Worm (Caenorhabditis elegans) whole organism, young adult: ENCODE measurements around the gene rps-2.
A peak's percentile ranks its signal among the peaks of the same experiment; 100 is the strongest.
"Not testable (repeated sequence)": the region's sequence is repeated elsewhere in the genome, so short reads cannot be mapped to it uniquely, and the experiment has no call there.

Source experiments
- C06A6.2 ChIP-seq: fragments of 200-800 bp; sonication (Bioruptor generic); conservative IDR thresholded peaks from 2 replicates; pipeline ENCODE4 v1.3.6; 2022; ENCODE audit warnings: missing genetic modification characterization, missing compliant biosample characterization
- F22D6.2 ChIP-seq: sonication (generic microtip); optimal IDR thresholded peaks from 2 replicates; lab custom pipeline; 2016; ENCODE audit warnings: mild to moderate bottlenecking, missing genetic modification characterization, missing compliant biosample characterization
- F33H1.4 ChIP-seq: fragments of 200-800 bp; sonication (Bioruptor generic); IDR thresholded peaks from 2 replicates; pipeline ENCODE4 v1.3.6; 2022; ENCODE audit warnings: missing genetic modification reagents, missing genetic modification characterization, missing compliant biosample characterization
- T07F8.4 ChIP-seq: sonication (generic microtip); optimal IDR thresholded peaks from 2 replicates; lab custom pipeline; 2016; ENCODE audit warnings: mild to moderate bottlenecking, missing genetic modification characterization, moderate library complexity, missing compliant biosample characterization
- aptf-2 ChIP-seq: fragments of 200-800 bp; sonication (Bioruptor generic); conservative IDR thresholded peaks from 2 replicates; pipeline ENCODE4 v1.3.6; 2022; ENCODE audit warnings: missing genetic modification reagents, missing genetic modification characterization, missing compliant biosample characterization
- attf-3 ChIP-seq: fragments of 200-800 bp; sonication (Bioruptor generic); conservative IDR thresholded peaks from 2 replicates; pipeline ENCODE4 v1.3.6; 2022; ENCODE audit warnings: missing genetic modification reagents, missing genetic modification characterization, missing compliant biosample characterization
- attf-5 ChIP-seq: fragments of 200-800 bp; sonication (Bioruptor generic); optimal IDR thresholded peaks from 2 replicates; lab custom pipeline; 2018; ENCODE audit warnings: mild to moderate bottlenecking, missing genetic modification characterization, missing compliant biosample characterization
- bed-1 ChIP-seq: fragments of 200-800 bp; sonication (Bioruptor generic); IDR thresholded peaks from 2 replicates; pipeline ENCODE4 v1.3.6; 2022; ENCODE audit warnings: missing genetic modification reagents, missing genetic modification characterization, missing compliant biosample characterization
- bed-2 ChIP-seq: fragments of 200-800 bp; sonication (Bioruptor generic); IDR thresholded peaks from 2 replicates; pipeline ENCODE4 v1.3.6; 2022; ENCODE audit warnings: missing genetic modification reagents, missing genetic modification characterization, missing compliant biosample characterization
- cebp-1 ChIP-seq, 2 experiments: fragments of 200-800 bp in 1 of 2; sonication (Bioruptor generic) in 1 of 2; sonication (generic microtip) in 1 of 2; IDR thresholded peaks in 1 of 2; optimal IDR thresholded peaks in 1 of 2; 2 replicates each; pipeline versions ENCODE4 v1.3.6 to Lab custom; 2017 to 2022; ENCODE audit warnings: missing compliant biosample characterization in 2 of 2, missing genetic modification characterization in 2 of 2, mild to moderate bottlenecking in 1 of 2, missing genetic modification reagents in 1 of 2, moderate library complexity in 1 of 2
- cebp-2 ChIP-seq: fragments of 200-800 bp; sonication (Bioruptor generic); IDR thresholded peaks from 2 replicates; pipeline ENCODE4 v1.3.6; 2022; ENCODE audit warnings: missing genetic modification characterization, missing compliant biosample characterization
- ceh-58 ChIP-seq: fragments of 200-800 bp; sonication (Bioruptor generic); IDR thresholded peaks from 2 replicates; pipeline ENCODE4 v1.3.6; 2022; ENCODE audit warnings: missing genetic modification characterization, missing compliant biosample characterization
- ceh-79 ChIP-seq: sonication (generic microtip); optimal IDR thresholded peaks from 2 replicates; lab custom pipeline; 2017; ENCODE audit warnings: mild to moderate bottlenecking, missing genetic modification characterization, missing compliant biosample characterization
- dox-1 ChIP-seq: fragments of 200-800 bp; sonication (Bioruptor generic); IDR thresholded peaks from 2 replicates; pipeline ENCODE4 v1.3.6; 2022; ENCODE audit warnings: missing genetic modification reagents, missing genetic modification characterization, missing compliant biosample characterization
- egl-18 ChIP-seq: fragments of 200-800 bp; sonication (Bioruptor generic); IDR thresholded peaks from 2 replicates; pipeline ENCODE4 v1.3.6; 2022; ENCODE audit warnings: missing genetic modification reagents, missing genetic modification characterization, missing compliant biosample characterization
- egrh-3 ChIP-seq: fragments of 200-800 bp; sonication (Bioruptor generic); IDR thresholded peaks from 2 replicates; pipeline ENCODE4 v1.3.6; 2022; ENCODE audit warnings: missing genetic modification reagents, missing genetic modification characterization, missing compliant biosample characterization
- fkh-3 ChIP-seq: sonication (generic microtip); optimal IDR thresholded peaks from 2 replicates; lab custom pipeline; 2016; ENCODE audit warnings: mild to moderate bottlenecking, missing genetic modification characterization, missing compliant biosample characterization
- him-1 ChIP-seq: sonication (generic microtip); optimal IDR thresholded peaks from 2 replicates; lab custom pipeline; 2016; ENCODE audit warnings: missing genotype, missing genetic modification reagents, missing genetic modification characterization, missing compliant biosample characterization
- hlh-26 ChIP-seq: fragments of 200-800 bp; sonication (Bioruptor generic); conservative IDR thresholded peaks from 2 replicates; pipeline ENCODE4 v1.3.6; 2022; ENCODE audit warnings: missing genetic modification reagents, missing genetic modification characterization, missing compliant biosample characterization
- hmg-1.2 ChIP-seq: fragments of 200-800 bp; sonication (Bioruptor generic); IDR thresholded peaks from 2 replicates; pipeline ENCODE4 v1.3.6; 2022; ENCODE audit warnings: missing genetic modification reagents, missing genetic modification characterization, missing compliant biosample characterization
- hrde-1 ChIP-seq: sonication (generic microtip); optimal IDR thresholded peaks from 2 replicates; lab custom pipeline; 2016; ENCODE audit warnings: missing genetic modification characterization, mild to moderate bottlenecking, missing compliant biosample characterization, moderate library complexity, missing genotype, missing genetic modification reagents, borderline replicate concordance
- lin-26 ChIP-seq: fragments of 200-800 bp; sonication (Bioruptor generic); IDR thresholded peaks from 2 replicates; pipeline ENCODE4 v1.3.6; 2022; ENCODE audit warnings: missing genetic modification reagents, missing genetic modification characterization, missing compliant biosample characterization
- lin-35 ChIP-seq, 3 experiments: fragments of 150-350 bp in 2 of 3; sonication (generic microtip) in 1 of 3; optimal IDR thresholded peaks; 2 replicates each; lab custom pipeline; 2014 to 2018; ENCODE audit warnings: missing biosample characterization in 3 of 3, missing genetic modification characterization in 3 of 3, missing genetic modification reagents in 3 of 3
- lsl-1 ChIP-seq: fragments of 200-800 bp; sonication (Bioruptor generic); optimal IDR thresholded peaks from 2 replicates; lab custom pipeline; 2018; ENCODE audit warnings: mild to moderate bottlenecking, missing genetic modification characterization, moderate library complexity, missing compliant biosample characterization
- madf-10 ChIP-seq: sonication (generic microtip); optimal IDR thresholded peaks from 2 replicates; lab custom pipeline; 2016; ENCODE audit warnings: mild to moderate bottlenecking, missing genetic modification characterization, missing compliant biosample characterization
- madf-6 ChIP-seq: fragments of 200-800 bp; sonication (Bioruptor generic); IDR thresholded peaks from 2 replicates; pipeline ENCODE4 v1.3.6; 2022; ENCODE audit warnings: missing genetic modification reagents, missing genetic modification characterization, missing compliant biosample characterization
- mcd-1 ChIP-seq: fragments of 200-800 bp; sonication (Bioruptor generic); IDR thresholded peaks from 2 replicates; pipeline ENCODE4 v1.3.6; 2022; ENCODE audit warnings: missing genetic modification reagents, missing genetic modification characterization, missing compliant biosample characterization
- mxl-1 ChIP-seq: sonication (generic microtip); optimal IDR thresholded peaks from 2 replicates; lab custom pipeline; 2016; ENCODE audit warnings: missing genetic modification characterization, missing compliant biosample characterization
- nfyb-1 ChIP-seq: fragments of 200-800 bp; sonication (Bioruptor generic); IDR thresholded peaks from 2 replicates; pipeline ENCODE4 v1.3.6; 2022; ENCODE audit warnings: missing genetic modification reagents, missing genetic modification characterization, missing compliant biosample characterization
- nhr-179 ChIP-seq: sonication (generic microtip); optimal IDR thresholded peaks from 2 replicates; lab custom pipeline; 2016; ENCODE audit warnings: mild to moderate bottlenecking, missing genetic modification characterization, missing compliant biosample characterization
- nhr-27 ChIP-seq: fragments of 200-800 bp; sonication (Bioruptor generic); optimal IDR thresholded peaks from 2 replicates; lab custom pipeline; 2018; ENCODE audit warnings: mild to moderate bottlenecking, missing genetic modification characterization, moderate library complexity, missing compliant biosample characterization
- rcor-1 ChIP-seq: fragments of 200-800 bp; sonication (Bioruptor generic); IDR thresholded peaks from 2 replicates; pipeline ENCODE4 v1.3.6; 2022; ENCODE audit warnings: missing genetic modification reagents, missing genetic modification characterization, missing compliant biosample characterization
- repo-1 ChIP-seq: sonication (generic microtip); optimal IDR thresholded peaks from 2 replicates; lab custom pipeline; 2017; ENCODE audit warnings: mild to moderate bottlenecking, missing genetic modification characterization, missing compliant biosample characterization
- snpc-4 ChIP-seq, 5 experiments: fragments of 150-350 bp in 1 of 5; sonication (generic microtip) in 4 of 5; optimal IDR thresholded peaks; 2 replicates each; lab custom pipeline; 2014 to 2018; ENCODE audit warnings: missing genetic modification characterization in 5 of 5, missing biosample characterization in 3 of 5, antibody characterized with exemption in 2 of 5, mild to moderate bottlenecking in 2 of 5, missing compliant biosample characterization in 2 of 5, missing genotype in 2 of 5, moderate library complexity in 2 of 5, missing genetic modification reagents in 1 of 5
- somi-1 ChIP-seq: fragments of 200-800 bp; sonication (Bioruptor generic); optimal IDR thresholded peaks from 2 replicates; lab custom pipeline; 2018; ENCODE audit warnings: mild to moderate bottlenecking, missing genetic modification characterization, missing compliant biosample characterization
- unc-62 ChIP-seq: fragments of 150-350 bp; optimal IDR thresholded peaks from 2 replicates; lab custom pipeline; 2014; ENCODE audit warnings: missing biosample characterization, missing genetic modification reagents, missing genetic modification characterization
- zfh-2 ChIP-seq: fragments of 200-800 bp; sonication (Bioruptor generic); conservative IDR thresholded peaks from 2 replicates; pipeline ENCODE4 v1.3.6; 2022; ENCODE audit warnings: missing genetic modification reagents, missing genetic modification characterization, missing compliant biosample characterization
- zim-3 ChIP-seq: sonication (generic microtip); optimal IDR thresholded peaks from 2 replicates; lab custom pipeline; 2017; ENCODE audit warnings: mild to moderate bottlenecking, missing genetic modification characterization, moderate library complexity, missing compliant biosample characterization
- ztf-25 ChIP-seq: fragments of 200-800 bp; sonication (Bioruptor generic); IDR thresholded peaks from 2 replicates; pipeline ENCODE4 v1.3.6; 2022; ENCODE audit warnings: missing genetic modification reagents, missing genetic modification characterization, missing compliant biosample characterization
- ztf-6 ChIP-seq: fragments of 200-800 bp; sonication (Bioruptor generic); IDR thresholded peaks from 2 replicates; pipeline ENCODE4 v1.3.6; 2022; ENCODE audit warnings: missing genetic modification reagents, missing genetic modification characterization, missing compliant biosample characterization

The rps-2 gene

ce11 chrIV:7957504-7957903, 31.3 kb upstream of the rps-2 start, which contains the start of gene frpr-10:
frpr-10 (plus strand) TSS chrIV:7957804.
- 0 out of 2 replicates have a peak, but pooled peaks have one; percentile 20 for TF ChIP-seq zfh-2
- TF ChIP-seq mxl-1 (tag; lab: Kevin White, UChicago) = no peak

ce11 chrIV:7956643-7957317, 30.6 kb upstream of the rps-2 start, which contains the start of gene csr-1:
csr-1 (plus strand) TSS chrIV:7957267.
- no peak for TF ChIP-seq nhr-27
- TF ChIP-seq snpc-4 (GFP tag; optimal IDR thresholded peaks at IDR 0.05; lab: Kevin White, UChicago) = no peak
- no peak for TF ChIP-seq snpc-4 (tag; optimal IDR thresholded peaks at IDR 0.05; lab: Kevin White, UChicago)
- no peak for TF ChIP-seq him-1 (tag; lab: Kevin White, UChicago)
- TF ChIP-seq lin-35 (GFP tag; optimal IDR thresholded peaks at IDR 0.05; lab: Kevin White, UChicago) = no peak
- no peak for TF ChIP-seq ceh-79 (tag; lab: Kevin White, UChicago)
- no peak for TF ChIP-seq unc-62 (GFP tag; lab: Kevin White, UChicago)
- no peak for TF ChIP-seq ceh-58 (GFP tag; lab: Robert Waterston, UW)
- no peak for TF ChIP-seq fkh-3 (tag; lab: Kevin White, UChicago)

ce11 chrIV:7955849-7956248, 29.7 kb upstream of the rps-2 start, which contains the start of gene ceh-19:
ceh-19 (minus strand) TSS chrIV:7955949.
- no peak for TF ChIP-seq egl-18 (GFP tag; lab: Robert Waterston, UW)
- TF ChIP-seq T07F8.4 (tag; lab: Kevin White, UChicago) = no peak
- TF ChIP-seq repo-1 (tag; lab: Kevin White, UChicago) = no peak
- TF ChIP-seq zim-3 (tag; lab: Kevin White, UChicago) = no peak
- TF ChIP-seq nhr-179 = no peak
- no peak for TF ChIP-seq ceh-58 (GFP tag; lab: Robert Waterston, UW)
- no peak for TF ChIP-seq hlh-26 (GFP tag; lab: Robert Waterston, UW)
- no peak for TF ChIP-seq F22D6.2 (tag; lab: Kevin White, UChicago)
- no peak for TF ChIP-seq attf-5
- TF ChIP-seq nfyb-1 = no peak
- no peak for TF ChIP-seq hrde-1
- no peak for TF ChIP-seq somi-1
- no peak for TF ChIP-seq madf-10 (tag; lab: Kevin White, UChicago)
- TF ChIP-seq bed-1 = no peak

- TF ChIP-seq lsl-1 (GFP tag; lab: Kevin White, UChicago) = peak; percentile 63
- TF ChIP-seq cebp-2 (GFP tag; lab: Robert Waterston, UW) = no peak
Measured at ce11 chrIV:7954006-7954405, 27.8 kb upstream of the rps-2 start.

- peak; percentile 58 for TF ChIP-seq madf-6
- not testable (repeated sequence) for TF ChIP-seq cebp-1 (GFP tag; IDR thresholded peaks at IDR 0.05; lab: Robert Waterston, UW)
- TF ChIP-seq cebp-1 (tag; optimal IDR thresholded peaks at IDR 0.05; lab: Kevin White, UChicago) = peak; percentile 5
- TF ChIP-seq F33H1.4 (GFP tag; lab: Robert Waterston, UW) = peak; percentile 37
- TF ChIP-seq dox-1 = peak; percentile 88
- TF ChIP-seq bed-2 (GFP tag; lab: Robert Waterston, UW) = peak; percentile 68; the same call in 1 of the 2 replicates
- TF ChIP-seq ztf-25 (GFP tag; lab: Robert Waterston, UW) = peak; percentile 84
- TF ChIP-seq egrh-3 = peak; percentile 65
- TF ChIP-seq mcd-1 = peak; percentile 73
- peak; percentile 41 for TF ChIP-seq attf-5
- peak; percentile 65; the same call in 1 of the 2 replicates for TF ChIP-seq nfyb-1
- peak; percentile 89 for TF ChIP-seq aptf-2 (GFP tag; lab: Robert Waterston, UW)
- peak; percentile 52 for TF ChIP-seq rcor-1 (GFP tag; lab: Robert Waterston, UW)
- TF ChIP-seq C06A6.2 (GFP tag; lab: Robert Waterston, UW) = peak; percentile 63; the same call in 1 of the 2 replicates
- TF ChIP-seq hmg-1.2 (GFP tag; lab: Robert Waterston, UW) = peak; percentile 59; the same call in 1 of the 2 replicates
- TF ChIP-seq attf-3 (GFP tag; lab: Robert Waterston, UW) = peak; percentile 79
- 0 out of 2 replicates have a peak, but pooled peaks have one; percentile 55 for TF ChIP-seq ztf-6 (GFP tag; lab: Robert Waterston, UW)
- peak; percentile 74; the same call in 1 of the 2 replicates for TF ChIP-seq lin-26 (GFP tag; lab: Robert Waterston, UW)
Measured at ce11 chrIV:7948290-7948689, 22.1 kb upstream of the rps-2 start, which contains the start of gene mcm-3AP. mcm-3AP (plus strand) TSS chrIV:7948672.
